Worm (Caenorhabditis elegans) whole organism, early embryonic: ENCODE measurements around the gene F43C11.10.

Experiments used
- B0310.2 ChIP-seq: sonication (generic microtip); optimal IDR thresholded peaks from 2 replicates; lab custom pipeline; 2016; ENCODE audit warnings: mild to moderate bottlenecking, missing genetic modification characterization, missing compliant biosample characterization
- F13C5.2 ChIP-seq: sonication (generic microtip); optimal IDR thresholded peaks from 2 replicates; lab custom pipeline; 2017; ENCODE audit warnings: mild to moderate bottlenecking, missing genetic modification characterization, inconsistent platforms, missing compliant biosample characterization
- aly-1 ChIP-seq: sonication (generic microtip); optimal IDR thresholded peaks from 2 replicates; lab custom pipeline; 2016; ENCODE audit warnings: missing genetic modification characterization, missing compliant biosample characterization
- ama-1 ChIP-seq: fragments of 150-350 bp; optimal IDR thresholded peaks from 2 replicates; lab custom pipeline; 2014
- ceh-13 ChIP-seq: fragments of 200-800 bp; sonication (Bioruptor generic); optimal IDR thresholded peaks from 2 replicates; lab custom pipeline; 2018; ENCODE audit warnings: mild to moderate bottlenecking, missing genetic modification characterization, missing compliant biosample characterization
- ceh-36 ChIP-seq: sonication (generic microtip); optimal IDR thresholded peaks from 2 replicates; lab custom pipeline; 2016; ENCODE audit warnings: missing genetic modification characterization, inconsistent platforms, missing compliant biosample characterization
- ets-7 ChIP-seq: sonication (generic microtip); optimal IDR thresholded peaks from 2 replicates; lab custom pipeline; 2016; ENCODE audit warnings: missing genotype, missing genetic modification characterization, missing compliant biosample characterization
- flt-1 ChIP-seq: fragments of 200-800 bp; sonication (Bioruptor generic); IDR thresholded peaks from 2 replicates; pipeline ENCODE4 v1.3.6; 2022; ENCODE audit warnings: missing genetic modification characterization, missing compliant biosample characterization
- hmbx-1 ChIP-seq: sonication (generic microtip); optimal IDR thresholded peaks from 2 replicates; lab custom pipeline; 2016; ENCODE audit warnings: mild to moderate bottlenecking, missing genetic modification characterization, missing compliant biosample characterization
- hmg-4 ChIP-seq: fragments of 200-800 bp; sonication (Bioruptor generic); optimal IDR thresholded peaks from 2 replicates; lab custom pipeline; 2018; ENCODE audit warnings: mild to moderate bottlenecking, missing genetic modification characterization, missing compliant biosample characterization
- hnd-1 ChIP-seq: sonication (generic microtip); optimal IDR thresholded peaks from 2 replicates; lab custom pipeline; 2016; ENCODE audit warnings: missing genetic modification characterization, missing compliant biosample characterization
- pes-1 ChIP-seq: fragments of 200-800 bp; sonication (Bioruptor generic); IDR thresholded peaks from 2 replicates; pipeline ENCODE4 v1.3.6; 2022; ENCODE audit warnings: missing genetic modification reagents, missing genetic modification characterization, missing compliant biosample characterization
- scrt-1 ChIP-seq: fragments of 200-800 bp; sonication (Bioruptor generic); IDR thresholded peaks from 2 replicates; pipeline ENCODE4 v1.3.6; 2022; ENCODE audit warnings: missing genetic modification characterization, missing compliant biosample characterization
- sea-1 ChIP-seq: fragments of 200-800 bp; sonication (Bioruptor generic); conservative IDR thresholded peaks from 2 replicates; pipeline ENCODE4 v1.3.6; 2022; ENCODE audit warnings: missing genetic modification characterization, missing compliant biosample characterization
- tbx-11 ChIP-seq: fragments of 200-800 bp; sonication (Bioruptor generic); IDR thresholded peaks from 2 replicates; pipeline ENCODE4 v1.3.6; 2022; ENCODE audit warnings: missing genetic modification characterization, missing compliant biosample characterization
- tbx-37 ChIP-seq: fragments of 200-800 bp; sonication (Bioruptor generic); conservative IDR thresholded peaks from 2 replicates; pipeline ENCODE4 v1.3.6; 2022; ENCODE audit warnings: missing genetic modification reagents, missing genetic modification characterization, missing compliant biosample characterization
- tra-4 ChIP-seq: sonication (generic microtip); optimal IDR thresholded peaks from 2 replicates; lab custom pipeline; 2017; ENCODE audit warnings: missing genetic modification characterization, missing compliant biosample characterization

F43C11.10 gene

ce11 chrII:2368956-2369355 lies 16.5 kb upstream of the F43C11.10 start, which contains the start of gene hpo-25:
Gene hpo-25, plus strand, starts transcription at chrII:2369256.
- TF ChIP-seq ets-7 (tag; lab: Kevin White, UChicago) = no peak
- TF ChIP-seq tbx-37 = no peak
- no peak for TF ChIP-seq scrt-1 (GFP tag; lab: Robert Waterston, UW)
- no peak for TF ChIP-seq hnd-1 (tag; lab: Kevin White, UChicago)
- no peak for TF ChIP-seq ceh-13 (GFP tag; lab: Kevin White, UChicago)
- TF ChIP-seq ama-1 = no peak
- TF ChIP-seq F13C5.2 = no peak
- TF ChIP-seq tra-4 (tag; lab: Kevin White, UChicago) = no peak
- no peak for TF ChIP-seq ceh-36 (tag; lab: Kevin White, UChicago)
- TF ChIP-seq pes-1 = no peak
- no peak for TF ChIP-seq hmbx-1
- TF ChIP-seq B0310.2 = no peak
- no peak for TF ChIP-seq sea-1 (GFP tag; lab: Robert Waterston, UW)
- TF ChIP-seq flt-1 = no peak
- no peak for TF ChIP-seq aly-1 (tag; lab: Kevin White, UChicago)

- TF ChIP-seq B0310.2 (no peak), ets-7 (tag; lab: Kevin White, UChicago) (no peak), ceh-13 (GFP tag; lab: Kevin White, UChicago) (no peak), sea-1 (GFP tag; lab: Robert Waterston, UW) (no peak), aly-1 (tag; lab: Kevin White, UChicago) (no peak), hnd-1 (tag; lab: Kevin White, UChicago) (no peak)
These were observed 14.3 kb upstream of the F43C11.10 start, which contains the start of the genes F43C11.12 and F16G10.5 for ce11 chrII:2366623-2367365. Gene F43C11.12, minus strand, starts transcription at chrII:2366723. Gene F16G10.5, plus strand, starts transcription at chrII:2367315.

ce11 chrII:2363673-2364072 lies 11.2 kb upstream of the F43C11.10 start, which contains the start of gene F43C11.11:
Gene F43C11.11, minus strand, starts transcription at chrII:2363773.
- TF ChIP-seq sea-1 (GFP tag; lab: Robert Waterston, UW) = no peak
- no peak for TF ChIP-seq tra-4 (tag; lab: Kevin White, UChicago)
- no peak for TF ChIP-seq tbx-11
- no peak for TF ChIP-seq scrt-1 (GFP tag; lab: Robert Waterston, UW)
- TF ChIP-seq ama-1 = no peak
- no peak for TF ChIP-seq hmbx-1
- no peak for TF ChIP-seq tbx-37
- TF ChIP-seq aly-1 (tag; lab: Kevin White, UChicago) = no peak
- no peak for TF ChIP-seq ceh-13 (GFP tag; lab: Kevin White, UChicago)
- no peak for TF ChIP-seq hmg-4

- no peak for TF ChIP-seq scrt-1 (GFP tag; lab: Robert Waterston, UW)
- no peak for TF ChIP-seq aly-1 (tag; lab: Kevin White, UChicago)
- no peak for TF ChIP-seq ceh-36 (tag; lab: Kevin White, UChicago)
These were observed 7.5 kb upstream of the F43C11.10 start, which contains the start of gene F43C11.16 for ce11 chrII:2359965-2360364. Gene F43C11.16, minus strand, starts transcription at chrII:2360065.

- TF ChIP-seq scrt-1 (GFP tag; lab: Robert Waterston, UW) (no peak), ceh-13 (GFP tag; lab: Kevin White, UChicago) (no peak), B0310.2 (no peak), hnd-1 (tag; lab: Kevin White, UChicago) (no peak), tbx-37 (no peak), flt-1 (no peak), sea-1 (GFP tag; lab: Robert Waterston, UW) (no peak), ets-7 (tag; lab: Kevin White, UChicago) (no peak), ama-1 (no peak), hmg-4 (no peak), F13C5.2 (no peak), ceh-36 (tag; lab: Kevin White, UChicago) (no peak), tbx-11 (no peak), tra-4 (tag; lab: Kevin White, UChicago) (no peak), aly-1 (tag; lab: Kevin White, UChicago) (no peak)
These were observed 4.3 kb upstream of the F43C11.10 start, which contains the start of gene F43C11.1 for ce11 chrII:2356795-2357194. Gene F43C11.1, plus strand, starts transcription at chrII:2357095.

ce11 chrII:2354476-2354875 lies 2.0 kb upstream of the F43C11.10 start, which contains the start of gene F43C11.2:
Gene F43C11.2, plus strand, starts transcription at chrII:2354776.
- TF ChIP-seq ets-7 (tag; lab: Kevin White, UChicago) = no peak
- TF ChIP-seq tbx-11 = no peak
- TF ChIP-seq hmg-4 = no peak
- TF ChIP-seq tbx-37 = no peak
- no peak for TF ChIP-seq F13C5.2
- no peak for TF ChIP-seq sea-1 (GFP tag; lab: Robert Waterston, UW)
- TF ChIP-seq tra-4 (tag; lab: Kevin White, UChicago) = no peak
- no peak for TF ChIP-seq aly-1 (tag; lab: Kevin White, UChicago)
- TF ChIP-seq ceh-36 (tag; lab: Kevin White, UChicago) = no peak
- no peak for TF ChIP-seq pes-1
- no peak for TF ChIP-seq ceh-13 (GFP tag; lab: Kevin White, UChicago)
- no peak for TF ChIP-seq scrt-1 (GFP tag; lab: Robert Waterston, UW)
- no peak for TF ChIP-seq flt-1
- TF ChIP-seq hnd-1 (tag; lab: Kevin White, UChicago) = no peak
- TF ChIP-seq ama-1 = no peak
- TF ChIP-seq hmbx-1 = no peak
- no peak for TF ChIP-seq B0310.2

ce11 chrII:2353012-2353411 lies 566 bp upstream of the F43C11.10 start, which contains the start of gene F43C11.3:
Gene F43C11.3, plus strand, starts transcription at chrII:2353312.
- TF ChIP-seq ceh-13 (GFP tag; lab: Kevin White, UChicago) (no peak), hmg-4 (no peak)

- TF ChIP-seq ceh-13 (GFP tag; lab: Kevin White, UChicago) (no peak), hmg-4 (no peak), hnd-1 (tag; lab: Kevin White, UChicago) (no peak), B0310.2 (no peak)
These were observed 5.8 kb downstream of the F43C11.10 start, which contains the start of gene F43C11.4 for ce11 chrII:2346672-2347071. Gene F43C11.4, plus strand, starts transcription at chrII:2346972.
